Worm (Caenorhabditis elegans): ENCODE data around the gene ptrg-1.

ptrg-1 gene

DNA sequence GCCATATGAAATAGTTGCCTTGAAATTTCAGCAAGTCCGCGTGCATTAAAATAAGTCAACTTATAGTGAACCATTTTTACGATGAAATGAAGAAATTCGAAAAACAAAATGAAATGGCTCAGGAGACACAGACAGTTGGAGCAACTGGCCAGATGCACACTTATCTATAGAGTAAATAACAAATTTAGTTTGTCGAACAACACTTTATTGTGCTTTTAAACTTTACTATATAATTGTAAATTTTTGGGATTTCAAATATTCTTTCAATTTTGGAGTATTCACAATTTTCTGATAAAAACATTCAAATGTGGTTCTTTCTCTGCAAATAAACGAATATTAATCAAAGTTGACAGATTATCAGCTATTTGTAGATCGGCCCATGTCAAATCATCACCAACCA lies 54.1 kb downstream of the ptrg-1 start, which contains the start of gene gst-3:
Gene gst-3, minus strand, starts transcription at position 101 of the 400 bp plus-strand sequence.
- no peak for TF ChIP-seq lin-54 (GFP tag; optimal IDR thresholded peaks at IDR 0.05)
- TF ChIP-seq rcor-1 (GFP tag; IDR thresholded peaks at IDR 0.05) = no peak
- no peak for TF ChIP-seq tbp1 (GFP tag; optimal IDR thresholded peaks at IDR 0.05)

DNA sequence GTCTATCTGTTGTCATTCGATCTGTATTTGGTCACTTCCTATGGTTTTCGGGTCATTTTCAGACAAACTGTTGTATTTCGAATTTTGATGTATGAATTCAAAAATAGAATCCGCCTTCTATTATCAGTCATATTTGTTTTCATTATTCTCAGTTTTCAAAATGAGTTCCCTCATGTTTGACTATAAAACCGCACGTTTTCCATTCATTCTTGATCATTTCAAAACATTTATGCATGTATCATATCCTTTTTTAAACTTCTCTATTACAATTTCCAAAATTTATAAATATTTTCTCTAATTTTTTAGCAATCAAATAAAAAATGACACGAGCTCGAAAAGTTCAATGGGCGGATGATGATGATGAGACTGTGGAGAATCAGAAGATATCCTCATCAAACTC lies 56.4 kb downstream of the ptrg-1 start, which contains the start of gene K08F4.12:
Gene K08F4.12, plus strand, starts transcription at position 301 of the 400 bp plus-strand sequence.
- no peak for TF ChIP-seq dpl-1 (GFP tag; optimal IDR thresholded peaks at IDR 0.05)
- no peak for TF ChIP-seq madf-6 (GFP tag; IDR thresholded peaks at IDR 0.05)

DNA sequence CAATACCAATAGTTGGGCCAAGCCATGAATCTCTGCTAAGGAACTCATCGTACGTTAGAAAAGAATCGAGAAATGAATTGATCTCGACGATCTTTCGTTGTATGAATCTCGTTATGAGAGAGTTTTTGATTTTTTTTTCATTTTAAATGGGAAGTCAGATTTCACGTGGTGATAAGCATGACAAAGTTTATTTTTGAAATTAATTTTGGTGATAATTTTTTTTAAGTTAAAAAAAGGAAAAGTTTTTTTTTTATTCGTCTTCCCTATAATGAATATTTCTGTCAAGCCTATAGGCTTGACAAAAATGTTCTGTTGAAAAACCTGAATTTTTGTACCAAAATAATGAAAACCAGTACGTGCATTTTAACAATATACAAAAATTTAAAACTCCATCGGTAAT lies 58.4 kb downstream of the ptrg-1 start, which contains the start of gene K08F4.5:
Gene K08F4.5, minus strand, starts transcription at position 101 of the 400 bp plus-strand sequence.
- TF ChIP-seq xnd-1 (tag; optimal IDR thresholded peaks at IDR 0.05) (no peak), madf-6 (GFP tag; IDR thresholded peaks at IDR 0.05) (no peak), F37B4.10 (GFP tag; IDR thresholded peaks at IDR 0.05) (no peak)

All from whole organism, young adult.